Fruit fly (Drosophila melanogaster): Measurements from ENCODE around the gene aph-1.

Gene aph-1

DNA sequence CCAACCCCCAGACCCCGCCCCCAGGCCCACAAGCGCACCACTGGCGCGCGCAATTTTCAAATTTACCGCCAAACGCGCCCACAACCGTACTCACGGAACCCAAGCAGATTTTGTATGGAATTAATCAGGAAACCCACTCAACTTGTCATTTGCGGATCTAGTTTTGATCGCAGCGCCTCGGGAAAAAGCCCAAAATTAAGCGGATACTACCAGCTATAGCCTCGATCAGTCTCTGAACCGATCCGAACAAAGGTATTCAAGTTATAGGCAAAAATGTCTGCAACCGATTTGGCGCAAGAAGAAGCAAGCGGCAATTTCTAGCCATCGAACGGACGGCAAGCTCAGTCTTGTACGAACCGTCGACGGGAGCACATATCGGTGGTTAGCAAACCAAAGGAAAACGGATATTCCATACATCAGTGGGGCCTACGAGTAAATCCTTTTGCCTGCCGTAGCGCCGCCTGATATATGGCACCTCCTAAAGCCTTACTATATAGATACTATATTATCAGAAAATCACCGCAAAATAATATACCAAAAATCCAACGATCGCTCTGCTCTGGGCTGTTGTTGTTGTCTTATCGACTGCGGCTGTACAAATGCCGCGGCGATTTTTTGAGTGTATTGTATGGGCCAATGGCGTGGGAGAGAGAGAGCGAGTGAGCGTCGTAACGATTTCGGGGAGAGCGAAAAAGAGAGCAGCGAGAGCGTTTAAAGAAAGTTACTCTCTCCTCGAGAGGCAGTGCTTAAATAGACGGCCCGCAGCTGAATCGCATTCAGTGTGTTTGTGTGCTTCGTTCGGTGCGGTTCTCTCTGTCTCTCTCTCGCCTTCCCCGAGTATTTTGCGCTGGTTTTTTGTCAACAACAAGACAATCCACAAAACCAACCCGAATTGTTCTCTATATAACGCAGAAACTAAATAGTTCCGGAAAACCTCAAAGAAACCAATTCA, 13.3 kb upstream of the aph-1 start, which contains the start of gene Pgk:
Gene Pgk (minus strand): TSS at position 609 of the 952 bp plus-strand sequence.
- peak; percentile 61 for TF ChIP-seq br (GFP tag; optimal IDR thresholded peaks at IDR 0.05)
- peak; percentile 64 for TF ChIP-seq CG32264 (GFP tag; optimal IDR thresholded peaks at IDR 0.05)
- peak; percentile 27 for TF ChIP-seq psq (GFP tag; optimal IDR thresholded peaks at IDR 0.05)
- peak; percentile 62 for TF ChIP-seq rgr (GFP tag; optimal IDR thresholded peaks at IDR 0.05)
- TF ChIP-seq dmrt93B (GFP tag; optimal IDR thresholded peaks at IDR 0.05) = no peak
- no peak for TF ChIP-seq Dfd (GFP tag; optimal IDR thresholded peaks at IDR 0.05)
- peak; percentile 79 for TF ChIP-seq h (GFP tag; optimal IDR thresholded peaks at IDR 0.05)
- peak; percentile 66 for TF ChIP-seq Rel (GFP tag; optimal IDR thresholded peaks at IDR 0.05)
- TF ChIP-seq Rel (tag; optimal IDR thresholded peaks at IDR 0.05) = peak; percentile 63
- peak; percentile 98 to 99 for TF ChIP-seq dl (GFP tag; optimal IDR thresholded peaks at IDR 0.05; ENCODE audit: insufficient read depth in 1 of 2, partially characterized antibody in 2 of 2)
- TF ChIP-seq Abd-B (GFP tag; optimal IDR thresholded peaks at IDR 0.05) = no peak
- TF ChIP-seq jim (GFP tag; optimal IDR thresholded peaks at IDR 0.05) = peak; percentile 49
- TF ChIP-seq Jra (GFP tag; optimal IDR thresholded peaks at IDR 0.05) = peak; percentile 43
- peak; percentile 87 for TF ChIP-seq Sp1 (GFP tag; optimal IDR thresholded peaks at IDR 0.05)
- TF ChIP-seq foxo (GFP tag; optimal IDR thresholded peaks at IDR 0.05) = peak; percentile 38 to 47
- TF ChIP-seq tai (GFP tag; optimal IDR thresholded peaks at IDR 0.05) = no peak
- TF ChIP-seq brk (GFP tag; optimal IDR thresholded peaks at IDR 0.05) = peak; percentile 44
- TF ChIP-seq Hnf4 (GFP tag; optimal IDR thresholded peaks at IDR 0.05) = peak; percentile 78
- peak; percentile 66 for TF ChIP-seq fru (GFP tag; optimal IDR thresholded peaks at IDR 0.05)
- peak; percentile 59 for TF ChIP-seq HLH106 (tag; optimal IDR thresholded peaks at IDR 0.05)
- peak; percentile 20 for TF ChIP-seq OdsH (GFP tag; optimal IDR thresholded peaks at IDR 0.05)
- TF ChIP-seq sage (GFP tag; optimal IDR thresholded peaks at IDR 0.05) = peak; percentile 80
- peak; percentile 47 for TF ChIP-seq dsf (GFP tag; optimal IDR thresholded peaks at IDR 0.05; ENCODE audit: borderline replicate concordance)
- no peak for TF ChIP-seq CG9705 (GFP tag; optimal IDR thresholded peaks at IDR 0.05)
- peak; percentile 54 for TF ChIP-seq sv (GFP tag; optimal IDR thresholded peaks at IDR 0.05)
- TF ChIP-seq ey (GFP tag; optimal IDR thresholded peaks at IDR 0.05) = peak; percentile 35
- no peak for TF ChIP-seq CrebA (GFP tag; optimal IDR thresholded peaks at IDR 0.05; ENCODE audit: borderline replicate concordance)
- TF ChIP-seq Hr83 (GFP tag; optimal IDR thresholded peaks at IDR 0.05; ENCODE audit: poor library complexity, severe bottlenecking) = peak; percentile 85
- TF ChIP-seq Dif (GFP tag; optimal IDR thresholded peaks at IDR 0.05; ENCODE audit: partially characterized antibody) = peak; percentile 100
- no peak for TF ChIP-seq GATAd (GFP tag; optimal IDR thresholded peaks at IDR 0.05)
- TF ChIP-seq woc (GFP tag; optimal IDR thresholded peaks at IDR 0.05) = no peak

DNA sequence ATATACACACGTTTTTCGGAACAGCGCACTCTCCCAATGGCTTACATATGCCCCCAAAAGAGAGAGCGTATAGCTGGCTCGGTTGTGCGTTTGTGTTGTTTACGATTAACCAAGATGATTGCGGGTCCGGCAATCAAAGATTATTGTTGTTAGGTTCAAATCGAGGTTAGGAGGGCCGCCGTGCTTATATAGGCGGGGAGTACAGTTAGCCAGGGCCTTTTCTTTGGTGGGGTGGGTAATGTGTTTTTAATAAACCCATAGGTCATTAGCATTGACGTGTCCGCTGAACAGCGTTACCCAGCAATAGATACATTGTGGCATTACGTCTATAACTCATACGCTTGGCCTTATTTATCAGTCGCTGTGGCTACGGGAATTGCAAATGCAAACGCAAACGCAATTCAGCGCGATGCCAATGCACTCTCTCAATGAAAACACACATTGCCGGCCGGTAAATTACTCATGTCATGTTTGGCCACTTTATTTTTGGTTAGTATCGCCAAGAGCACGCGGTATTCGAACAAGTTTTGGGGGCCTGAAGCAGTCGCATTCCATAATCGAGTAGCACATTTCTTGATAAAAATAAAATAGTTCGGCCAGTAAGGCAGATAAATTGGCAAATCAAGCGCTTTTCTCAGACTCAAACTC, 12.1 kb upstream of the aph-1 start:
- TF ChIP-seq dl (GFP tag; optimal IDR thresholded peaks at IDR 0.05; ENCODE audit: insufficient read depth in 1 of 2, partially characterized antibody in 2 of 2) (peak in 1 of 2 experiments; percentile 15), sv (GFP tag; optimal IDR thresholded peaks at IDR 0.05) (no peak), lola (GFP tag; optimal IDR thresholded peaks at IDR 0.05) (no peak), Mio (GFP tag; optimal IDR thresholded peaks at IDR 0.05) (no peak), Hr83 (GFP tag; optimal IDR thresholded peaks at IDR 0.05; ENCODE audit: poor library complexity, severe bottlenecking) (no peak), Rel (GFP tag; optimal IDR thresholded peaks at IDR 0.05) (no peak), Rel (tag; optimal IDR thresholded peaks at IDR 0.05) (peak; percentile 42), jim (GFP tag; optimal IDR thresholded peaks at IDR 0.05) (no peak), Hr78 (GFP tag; optimal IDR thresholded peaks at IDR 0.05) (no peak), Dif (GFP tag; optimal IDR thresholded peaks at IDR 0.05; ENCODE audit: partially characterized antibody) (no peak)

Data from whole organism, wandering third instar larva.